Fruit fly (Drosophila melanogaster): ENCODE results near the gene Atg8b.

The Atg8b gene

DNA sequence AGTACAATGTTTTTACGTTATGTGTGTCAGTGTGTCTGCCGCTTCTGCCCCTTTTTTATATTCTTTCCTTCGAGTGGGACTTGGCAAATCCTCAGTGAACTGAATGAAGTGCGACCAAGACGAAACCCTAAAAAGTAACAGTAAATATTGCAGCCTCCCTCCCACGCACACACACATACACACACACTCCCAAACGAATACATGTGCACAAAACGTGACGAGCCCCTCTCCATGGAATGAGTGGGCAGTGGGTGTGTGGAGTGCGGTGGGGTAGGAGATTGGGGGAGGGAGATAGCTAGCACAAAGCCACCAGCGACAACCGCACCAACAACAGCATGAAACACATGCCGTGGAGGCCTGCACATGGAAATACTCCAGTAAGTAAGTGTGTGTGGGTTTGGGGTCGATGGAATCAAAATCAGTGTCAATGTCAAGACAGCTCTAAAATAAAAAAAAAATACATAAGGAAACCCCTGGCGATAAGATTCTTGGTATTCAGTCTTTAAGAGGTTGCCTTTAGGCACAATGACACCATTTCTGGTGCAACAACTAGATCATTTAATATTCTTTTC is 10.0 kb downstream of the Atg8b start:
- TF ChIP-seq CG17801 (GFP tag; optimal IDR thresholded peaks at IDR 0.05; ENCODE audit: partially characterized antibody) = no peak

DNA sequence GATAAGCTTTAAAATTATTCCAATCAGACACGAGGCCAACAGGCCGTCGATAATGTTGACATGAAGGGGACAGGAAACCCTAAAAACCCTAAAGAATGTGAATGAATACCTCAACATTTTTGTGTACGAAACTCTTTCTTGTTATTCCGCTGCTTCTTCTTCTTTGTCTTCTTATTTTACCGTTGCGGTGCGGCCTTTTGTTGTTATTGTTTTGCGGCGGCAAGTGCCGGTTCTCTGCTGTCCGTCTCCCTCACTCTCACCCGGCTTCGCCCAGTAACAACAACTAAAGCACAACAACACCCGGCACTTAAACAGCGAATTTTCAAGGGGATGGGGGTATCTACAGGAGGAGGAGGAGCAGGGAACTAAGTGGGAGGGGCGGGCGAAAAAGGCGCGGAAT is 10.5 kb downstream of the Atg8b start:
- no peak for TF ChIP-seq CG17801 (GFP tag; optimal IDR thresholded peaks at IDR 0.05; ENCODE audit: partially characterized antibody)

DNA sequence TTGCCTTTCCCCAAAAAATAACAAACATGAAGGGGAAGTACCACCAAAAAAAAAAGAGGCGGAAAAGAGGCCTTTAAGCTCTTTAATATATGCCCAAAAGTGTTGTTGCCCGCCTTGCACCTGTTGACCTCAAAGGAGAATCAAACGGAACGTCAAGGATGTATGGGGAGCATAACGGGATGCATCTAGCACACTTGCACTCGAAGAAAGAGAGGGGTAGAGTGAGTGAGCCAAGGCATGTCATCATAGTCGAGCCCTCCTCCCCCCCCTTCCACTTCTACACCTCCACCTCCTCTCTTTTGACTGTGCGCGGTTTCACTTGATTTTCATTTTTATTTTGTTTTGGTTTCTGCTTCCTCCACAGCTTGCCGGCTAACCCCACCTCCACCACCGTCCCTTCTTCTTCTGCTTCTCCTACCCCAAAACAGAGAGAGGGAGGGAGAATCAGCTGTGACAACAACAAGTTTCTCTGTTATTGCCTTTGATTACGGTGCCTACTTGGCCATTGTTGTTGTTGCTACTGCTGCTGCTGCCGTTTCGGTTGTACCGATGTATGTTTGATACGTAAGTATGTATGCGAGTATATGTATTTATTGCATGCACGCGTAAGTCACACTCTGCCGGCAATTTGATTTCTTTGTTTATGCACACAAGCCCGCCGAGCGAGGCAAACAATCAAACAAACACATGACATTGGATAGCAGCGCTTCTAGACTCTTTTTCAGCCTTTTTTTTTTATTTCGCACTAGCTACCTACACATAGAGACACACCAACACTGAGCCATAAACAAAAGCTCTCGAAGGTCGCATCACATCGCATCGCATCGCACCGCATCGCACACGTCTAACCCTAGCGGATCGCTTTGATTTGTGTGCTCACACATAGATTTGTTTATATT is 12.0 kb downstream of the Atg8b start:
- no peak for TF ChIP-seq CG17801 (GFP tag; optimal IDR thresholded peaks at IDR 0.05; ENCODE audit: partially characterized antibody)

DNA sequence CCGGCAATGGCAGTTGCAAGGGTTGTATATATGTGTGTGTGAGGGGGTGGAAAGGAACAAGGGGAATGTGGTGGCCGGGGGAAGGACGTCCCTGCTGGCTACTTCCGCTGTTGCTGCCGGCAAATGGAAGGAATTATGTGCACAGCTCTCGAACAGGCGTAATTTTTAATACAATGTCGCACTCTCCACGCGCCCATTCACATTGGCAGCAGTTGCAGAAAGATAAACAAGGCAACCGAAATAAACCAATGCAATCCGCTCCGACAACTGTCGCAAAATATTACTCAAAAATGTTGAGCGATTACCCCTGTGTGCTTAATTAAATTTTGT is 13.3 kb downstream of the Atg8b start:
- TF ChIP-seq CG17801 (GFP tag; optimal IDR thresholded peaks at IDR 0.05; ENCODE audit: partially characterized antibody) = no peak

DNA sequence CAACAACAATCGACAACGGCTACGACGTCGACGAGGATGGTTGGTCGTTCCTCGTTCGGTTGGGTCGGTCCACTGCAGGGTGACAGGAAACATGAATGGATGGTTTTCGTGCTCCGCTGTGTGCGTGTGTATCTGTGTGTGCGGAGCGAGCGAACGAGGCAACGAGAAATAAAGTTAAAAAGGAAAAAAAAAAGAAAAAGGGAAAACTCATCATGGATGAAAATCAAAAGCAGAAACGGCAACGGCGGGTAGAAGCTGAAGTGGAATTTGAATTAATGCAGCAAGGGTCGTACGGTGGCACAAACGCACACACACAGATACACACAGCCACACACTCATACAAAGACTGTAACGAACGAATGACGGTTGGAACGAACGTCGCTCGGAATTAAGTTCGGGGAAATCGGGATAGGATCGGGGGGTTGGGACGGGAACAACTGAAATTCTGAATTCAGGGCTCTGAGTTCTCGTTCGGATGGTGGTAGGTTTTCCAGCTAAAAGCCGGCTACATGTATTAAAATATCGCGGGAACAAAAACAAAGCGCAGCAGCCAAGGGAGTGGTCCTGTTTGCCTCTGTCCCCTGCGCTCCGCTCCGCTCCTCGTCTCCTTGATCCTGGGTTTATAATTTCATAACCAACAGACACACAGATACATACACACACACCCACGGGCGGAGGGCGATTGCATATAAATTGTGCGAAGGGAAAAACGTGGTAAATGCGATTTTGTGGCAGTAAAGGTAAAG is 13.8 kb downstream of the Atg8b start:
- TF ChIP-seq CG17801 (GFP tag; optimal IDR thresholded peaks at IDR 0.05; ENCODE audit: partially characterized antibody) = no peak

DNA sequence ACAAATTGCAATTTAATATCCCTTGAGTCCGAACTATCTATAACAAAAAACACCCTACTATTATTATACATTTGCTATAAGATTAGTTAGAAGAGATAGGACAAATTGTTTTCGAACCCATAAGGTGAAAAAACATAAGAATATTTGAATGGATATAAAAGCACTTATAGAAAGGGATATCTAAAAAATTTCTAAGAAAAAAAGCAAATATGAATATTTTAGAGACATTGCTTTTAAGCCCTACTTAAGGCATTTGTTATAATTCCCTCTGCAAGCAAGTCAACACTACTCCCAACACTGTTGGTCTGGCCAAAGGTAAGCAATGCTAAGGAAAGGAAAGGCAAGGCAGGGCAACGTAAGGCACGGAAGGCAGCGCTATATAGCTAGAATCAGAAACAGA is 14.4 kb downstream of the Atg8b start:
- TF ChIP-seq CG17801 (GFP tag; optimal IDR thresholded peaks at IDR 0.05; ENCODE audit: partially characterized antibody) = no peak

DNA sequence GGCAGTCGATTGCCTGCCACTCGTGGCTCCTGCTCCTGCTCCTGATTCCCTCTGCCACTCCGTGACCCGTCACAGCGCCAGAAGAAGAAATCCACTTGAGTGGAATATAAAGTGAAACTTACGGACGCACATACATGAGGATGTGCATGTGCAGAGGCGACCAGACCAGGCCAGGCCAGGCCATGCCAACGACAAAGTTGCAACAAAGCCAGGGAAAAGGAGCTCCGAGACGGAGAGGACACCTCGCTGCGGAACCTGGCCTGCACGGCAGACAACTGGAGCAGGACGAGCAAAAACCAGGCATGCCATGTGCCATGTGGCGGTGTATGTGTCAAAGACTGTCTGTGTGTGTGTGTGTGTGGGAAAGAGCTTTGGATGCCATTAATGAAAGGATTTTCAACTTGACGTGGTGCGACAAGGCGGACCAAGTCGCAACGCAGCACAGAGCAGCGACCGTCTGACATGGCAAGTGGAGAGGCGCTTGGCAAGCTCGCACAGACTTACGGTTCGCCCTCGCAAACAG is 15.2 kb downstream of the Atg8b start:
- no peak for TF ChIP-seq CG17801 (GFP tag; optimal IDR thresholded peaks at IDR 0.05; ENCODE audit: partially characterized antibody)

DNA sequence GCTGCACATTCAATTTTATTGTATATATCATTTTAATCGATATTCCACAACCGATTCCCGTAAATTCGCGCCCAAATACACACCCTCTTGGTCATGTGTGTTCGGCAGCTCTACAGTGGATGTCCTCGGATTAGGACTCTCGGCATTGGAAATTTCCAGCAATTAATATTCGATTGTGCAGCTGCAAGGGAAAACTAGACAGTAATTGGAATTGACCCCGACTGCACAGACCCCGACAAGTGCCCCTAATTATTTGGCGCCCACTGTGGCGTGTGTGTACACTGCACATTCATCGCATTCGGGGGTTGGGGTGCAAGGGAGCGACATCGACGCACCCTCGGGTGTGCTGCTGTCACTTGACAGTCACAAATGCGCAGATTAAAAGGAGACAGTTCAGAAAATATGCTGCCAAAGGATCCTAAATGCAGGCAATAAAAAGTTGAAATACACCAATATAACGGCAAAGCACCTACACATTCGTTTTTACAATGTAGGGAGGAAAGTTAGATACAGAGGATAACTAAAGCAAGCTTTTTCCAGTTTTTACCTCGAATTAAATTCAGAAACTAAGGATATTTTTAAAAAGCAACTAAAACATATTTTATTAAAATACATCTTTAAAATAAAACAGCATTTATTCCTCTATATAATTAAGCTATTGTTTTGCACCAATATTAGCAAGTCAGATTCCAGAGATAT is 15.9 kb downstream of the Atg8b start:
- TF ChIP-seq CG17801 (GFP tag; optimal IDR thresholded peaks at IDR 0.05; ENCODE audit: partially characterized antibody) = no peak

DNA sequence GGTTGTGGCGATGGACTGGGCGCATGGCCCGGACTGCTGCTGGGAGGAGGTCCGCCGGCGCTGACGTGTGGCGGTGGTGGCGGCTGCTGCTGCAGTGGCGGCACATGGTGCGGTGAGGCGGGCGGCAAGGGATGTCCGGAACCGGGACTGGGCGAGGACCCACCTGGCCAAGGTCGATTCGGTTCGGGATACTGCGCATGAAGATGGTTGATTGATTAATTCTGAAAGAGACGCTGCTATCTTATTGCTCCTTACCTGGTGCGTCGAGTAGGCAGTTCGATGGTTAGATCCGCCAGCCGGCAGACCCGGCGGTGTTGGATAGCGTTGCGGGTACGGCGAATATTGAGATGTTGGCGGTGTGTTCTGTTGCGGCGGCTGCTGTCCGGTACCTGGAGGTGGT is 17.1 kb downstream of the Atg8b start:
- TF ChIP-seq CG17801 (GFP tag; optimal IDR thresholded peaks at IDR 0.05; ENCODE audit: partially characterized antibody) = no peak

DNA sequence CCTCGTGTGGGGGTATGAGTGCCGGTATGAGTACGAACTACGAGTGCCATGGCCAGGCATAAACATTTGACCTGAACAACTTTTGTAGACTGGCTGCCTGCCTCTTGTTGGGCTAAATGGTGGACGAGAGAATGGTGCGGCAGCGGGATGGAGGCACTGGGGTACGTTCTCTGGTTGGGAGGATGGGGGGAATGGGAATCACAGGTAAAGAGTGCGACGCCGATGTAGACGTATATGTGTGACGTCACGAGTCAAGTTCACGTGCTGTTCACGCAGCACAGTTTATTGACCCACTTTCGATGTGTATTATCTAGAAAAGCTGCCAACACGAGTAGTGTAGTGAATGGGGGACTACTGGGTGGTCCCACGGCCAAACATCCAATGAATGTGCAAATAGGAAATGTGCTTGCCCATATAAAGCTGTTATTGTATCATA is 17.9 kb downstream of the Atg8b start:
- TF ChIP-seq CG17801 (GFP tag; optimal IDR thresholded peaks at IDR 0.05; ENCODE audit: partially characterized antibody) = no peak

DNA sequence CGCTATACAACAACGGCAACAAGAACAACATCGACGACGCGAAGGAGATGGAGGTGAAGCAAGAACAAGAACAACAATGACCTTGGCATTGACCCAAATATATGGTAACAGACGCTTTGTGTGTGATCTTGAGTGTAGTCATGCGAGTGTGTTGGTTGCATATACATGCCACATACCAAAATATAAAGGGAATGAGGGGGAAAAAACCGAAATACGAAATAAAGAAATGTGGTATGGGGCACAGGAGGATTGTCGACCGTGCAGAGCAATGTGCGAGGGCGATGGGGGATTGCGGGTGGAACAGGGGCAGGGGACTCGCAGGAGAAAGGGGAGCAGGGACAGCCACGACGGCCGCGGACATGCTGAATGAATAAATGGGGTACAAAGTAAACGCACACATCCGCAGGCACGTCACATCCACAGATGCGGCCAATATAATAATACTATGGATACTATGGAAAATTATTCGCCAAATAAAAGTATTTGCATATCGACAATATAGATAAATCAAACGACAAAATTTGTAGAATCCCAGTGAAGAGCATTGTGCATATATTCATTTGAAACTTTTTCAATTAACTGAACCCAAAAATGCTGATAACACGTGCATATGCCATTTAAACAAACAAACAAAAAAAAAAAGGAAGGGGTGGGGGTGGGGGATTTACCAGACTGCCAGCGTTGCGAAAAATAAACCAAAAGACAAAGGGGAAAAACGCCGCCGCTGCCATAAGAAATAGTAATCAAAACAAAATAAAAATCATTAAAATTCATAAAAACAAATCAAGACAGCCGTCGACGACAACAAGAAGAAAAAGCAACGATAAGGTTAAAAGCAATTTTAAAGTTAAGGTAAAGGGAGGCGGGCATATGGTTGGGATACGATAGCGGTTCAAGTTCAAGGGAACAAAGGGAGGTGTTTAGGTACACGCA is 18.7 kb downstream of the Atg8b start:
- TF ChIP-seq CG17801 (GFP tag; optimal IDR thresholded peaks at IDR 0.05; ENCODE audit: partially characterized antibody) = peak; percentile 70

DNA sequence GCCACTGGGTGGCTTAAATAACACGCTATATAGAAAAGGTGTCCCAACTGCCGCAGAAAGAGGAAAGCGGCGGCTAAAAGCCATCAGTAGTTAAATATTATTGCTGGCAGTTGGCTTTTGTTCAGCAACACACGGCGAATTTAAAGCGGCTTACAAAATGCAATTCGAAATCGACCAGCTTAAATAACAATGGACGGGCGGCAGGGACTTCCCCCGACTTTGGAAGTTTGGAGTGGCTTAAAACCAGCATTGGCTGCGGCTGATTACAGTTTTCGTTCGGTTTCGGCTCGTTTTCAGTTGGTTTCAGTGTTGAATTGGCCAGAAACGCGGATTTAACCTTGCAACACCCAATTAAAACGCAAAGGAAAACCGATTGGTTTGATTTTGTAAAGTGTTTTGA is 19.7 kb downstream of the Atg8b start:
- TF ChIP-seq CG17801 (GFP tag; optimal IDR thresholded peaks at IDR 0.05; ENCODE audit: partially characterized antibody) = no peak

DNA sequence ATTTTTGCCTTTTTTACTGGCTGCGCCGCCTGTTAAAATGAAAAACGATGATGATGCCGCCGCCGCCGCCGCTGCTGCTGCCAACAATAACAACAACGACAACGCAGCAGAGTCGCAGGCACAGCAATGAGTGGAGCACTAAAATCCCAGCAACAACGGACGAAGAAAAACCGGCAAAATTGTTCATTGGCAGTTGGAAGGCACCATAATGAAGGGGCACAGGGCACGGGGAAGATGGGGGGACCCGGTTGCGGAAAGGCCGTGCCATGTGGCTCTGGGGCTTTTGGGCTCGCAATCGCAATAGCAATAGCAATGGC is 20.4 kb downstream of the Atg8b start:
- no peak for TF ChIP-seq CG17801 (GFP tag; optimal IDR thresholded peaks at IDR 0.05; ENCODE audit: partially characterized antibody)

Data from ovary, adult (tissue).